Worm (Caenorhabditis elegans): Measurements from ENCODE around the gene F44F4.3.

The F44F4.3 gene

ce11 chrII:10888979-10889378 lies 3.3 kb upstream of the F44F4.3 start, which contains the start of gene ptr-8:
TSS of gene ptr-8 (plus strand) at chrII:10889279.
- TF ChIP-seq lin-29 (GFP tag; IDR thresholded peaks at IDR 0.05) (no peak), dmd-6 (GFP tag; IDR thresholded peaks at IDR 0.05) (no peak), pqm-1 (tag; optimal IDR thresholded peaks at IDR 0.05) (no peak), arid-1 (GFP tag; conservative IDR thresholded peaks at IDR 0.05) (no peak), unc-62 (GFP tag; optimal IDR thresholded peaks at IDR 0.05 in 1 of 2) (no peak), unc-62 (tag; optimal IDR thresholded peaks at IDR 0.05) (no peak), nhr-11 (tag; optimal IDR thresholded peaks at IDR 0.05) (no peak), ceh-28 (tag; optimal IDR thresholded peaks at IDR 0.05) (no peak), snpc-1.2 (GFP tag; IDR thresholded peaks at IDR 0.05) (no peak), tra-1 (GFP tag; IDR thresholded peaks at IDR 0.05) (no peak), lin-39 (tag; optimal IDR thresholded peaks at IDR 0.05) (no peak), daf-19 (GFP tag; conservative IDR thresholded peaks at IDR 0.05) (no peak)

- TF ChIP-seq F49E8.2 (tag; optimal IDR thresholded peaks at IDR 0.05; ENCODE audit: borderline replicate concordance) (no peak), nhr-6 (tag; optimal IDR thresholded peaks at IDR 0.05) (no peak), unc-62 (GFP tag; optimal IDR thresholded peaks at IDR 0.05 in 1 of 2) (peak in 1 of 2 experiments; percentile 87), unc-62 (tag; optimal IDR thresholded peaks at IDR 0.05) (no peak), mes-2 (tag; optimal IDR thresholded peaks at IDR 0.05; ENCODE audit: poor library complexity, severe bottlenecking) (no peak), ama-1 (optimal IDR thresholded peaks at IDR 0.05) (no peak), lin-1 (GFP tag; IDR thresholded peaks at IDR 0.05) (no peak), dmd-9 (GFP tag; IDR thresholded peaks at IDR 0.05) (no peak), nhr-25 (tag; optimal IDR thresholded peaks at IDR 0.05; ENCODE audit: borderline replicate concordance, insufficient read depth) (peak; percentile 29), mep-1 (tag; optimal IDR thresholded peaks at IDR 0.05) (peak; percentile 7), zip-2 (tag; optimal IDR thresholded peaks at IDR 0.05) (no peak), skn-1 (tag; optimal IDR thresholded peaks at IDR 0.05) (no peak), php-3 (GFP tag; IDR thresholded peaks at IDR 0.05) (no peak), mdl-1 (tag; optimal IDR thresholded peaks at IDR 0.05) (peak in 1 of 2 experiments; percentile 38), lin-29 (GFP tag; IDR thresholded peaks at IDR 0.05) (no peak), lin-13 (GFP tag; optimal IDR thresholded peaks at IDR 0.05) (no peak), zfp-3 (GFP tag; conservative IDR thresholded peaks at IDR 0.05) (no peak), fos-1 (tag; optimal IDR thresholded peaks at IDR 0.05) (no peak), F37D6.2 (tag; optimal IDR thresholded peaks at IDR 0.05) (no peak), T26A8.4 (GFP tag; IDR thresholded peaks at IDR 0.05) (no peak), nhr-28 (tag; optimal IDR thresholded peaks at IDR 0.05) (peak; percentile 93), aha-1 (tag) (peak; percentile 19), Y48G9A.11 (GFP tag; IDR thresholded peaks at IDR 0.05) (no peak), hmg-1.1 (GFP tag; IDR thresholded peaks at IDR 0.05) (no peak), lim-7 (GFP tag; IDR thresholded peaks at IDR 0.05) (no peak), sdz-12 (GFP tag; optimal IDR thresholded peaks at IDR 0.05) (no peak), hlh-30 (tag; optimal IDR thresholded peaks at IDR 0.05; ENCODE audit: insufficient read depth) (peak; percentile 56), Y105C5A.15 (GFP tag; IDR thresholded peaks at IDR 0.05) (no peak)
These were observed 1.4 kb upstream of the F44F4.3 start for ce11 chrII:10887097-10887496.

- no peak for TF ChIP-seq zfp-2 (tag; optimal IDR thresholded peaks at IDR 0.05)
- TF ChIP-seq aha-1 (tag): peak; percentile 91
These were observed 468 bp downstream of the F44F4.3 start for ce11 chrII:10885250-10885649.

- TF ChIP-seq unc-130 (GFP tag; optimal IDR thresholded peaks at IDR 0.05): peak; percentile 33
- TF ChIP-seq lin-38 (GFP tag; IDR thresholded peaks at IDR 0.05): no peak
These were observed 1.3 kb downstream of the F44F4.3 start, which contains the start of gene egg-3 for ce11 chrII:10884396-10884795. TSS of gene egg-3 (minus strand) at chrII:10884441.
